Worm (Caenorhabditis elegans): Measurements from ENCODE around the gene irld-27.

ce11 chrII:3344917-3345316 is 12.8 kb downstream of the irld-27 start, which contains the start of gene bath-28:
- TF ChIP-seq aly-1 (tag; optimal IDR thresholded peaks at IDR 0.05) (no peak), ceh-13 (GFP tag; optimal IDR thresholded peaks at IDR 0.05) (no peak), F13C5.2 (tag; optimal IDR thresholded peaks at IDR 0.05) (no peak), hmg-4 (GFP tag; optimal IDR thresholded peaks at IDR 0.05) (no peak), ceh-36 (tag; optimal IDR thresholded peaks at IDR 0.05) (no peak), ama-1 (optimal IDR thresholded peaks at IDR 0.05) (no peak), ets-7 (tag; optimal IDR thresholded peaks at IDR 0.05) (no peak), scrt-1 (GFP tag; IDR thresholded peaks at IDR 0.05) (no peak), tbx-37 (GFP tag; conservative IDR thresholded peaks at IDR 0.05) (no peak), sea-1 (GFP tag; conservative IDR thresholded peaks at IDR 0.05) (no peak), hnd-1 (tag; optimal IDR thresholded peaks at IDR 0.05) (no peak), B0310.2 (tag; optimal IDR thresholded peaks at IDR 0.05) (no peak)

All from whole organism, early embryonic.